Fruit fly (Drosophila melanogaster): ENCODE results near the gene SdicB.
"Not testable (repeated sequence)": the region's sequence is repeated elsewhere in the genome, so short reads cannot be mapped to it uniquely, and the experiment has no call there.

dm6 chrX:20209503-20209902, at the start of gene SdicB:
- not testable (repeated sequence) for TF ChIP-seq psq, CG8478, pan, Dll (optimal IDR thresholded peaks at IDR 0.05)
